Fruit fly (Drosophila melanogaster) whole organism, embryonic: Measurements from ENCODE around the gene Grasp65.

Experiments used
- Atf3 ChIP-seq: fragments of 200-800 bp; sonication (Bioruptor generic); optimal IDR thresholded peaks from 3 replicates; lab custom pipeline; 2016; ENCODE audit warnings: missing biosample characterization, missing genetic modification characterization
- CG10147 ChIP-seq: fragments of 200-800 bp; sonication (Bioruptor generic); optimal IDR thresholded peaks from 2 replicates; lab custom pipeline; 2019; ENCODE audit warnings: missing biosample characterization, mild to moderate bottlenecking, missing genetic modification characterization, moderate library complexity
- CG10565 ChIP-seq: fragments of 200-800 bp; sonication (Bioruptor generic); optimal IDR thresholded peaks from 3 replicates; lab custom pipeline; 2016; ENCODE audit warnings: missing biosample characterization, mild to moderate bottlenecking, missing genetic modification characterization
- CG11247 ChIP-seq: fragments of 200-800 bp; sonication (Bioruptor generic); IDR thresholded peaks from 2 replicates; pipeline ENCODE4 v1.3.6; 2022; ENCODE audit warnings: missing biosample characterization, missing genetic modification characterization
- CG11456 ChIP-seq: fragments of 200-800 bp; sonication (Bioruptor generic); IDR thresholded peaks from 3 replicates; pipeline ENCODE4 v1.3.6; 2022; ENCODE audit warnings: missing biosample characterization, missing genetic modification characterization
- CG12219 ChIP-seq: fragments of 200-800 bp; sonication (Bioruptor generic); optimal IDR thresholded peaks from 3 replicates; lab custom pipeline; 2018; ENCODE audit warnings: missing biosample characterization, mild to moderate bottlenecking, missing genetic modification characterization
- CG14710 ChIP-seq: fragments of 200-800 bp; sonication (Bioruptor generic); optimal IDR thresholded peaks from 3 replicates; lab custom pipeline; 2019; ENCODE audit warnings: missing biosample characterization, mild to moderate bottlenecking, missing genetic modification characterization, moderate library complexity
- CG16863 ChIP-seq: fragments of 200-800 bp; sonication (Bioruptor generic); optimal IDR thresholded peaks from 3 replicates; lab custom pipeline; 2016; ENCODE audit warnings: missing biosample characterization, missing genetic modification characterization
- CG1832 ChIP-seq: fragments of 200-800 bp; sonication (Bioruptor generic); optimal IDR thresholded peaks from 2 replicates; lab custom pipeline; 2017; ENCODE audit warnings: missing biosample characterization, mild to moderate bottlenecking, missing genetic modification characterization, inconsistent platforms
- CG18599 ChIP-seq: fragments of 200-800 bp; sonication (Bioruptor generic); optimal IDR thresholded peaks from 3 replicates; lab custom pipeline; 2017; ENCODE audit warnings: missing biosample characterization, missing genetic modification characterization, mild to moderate bottlenecking, moderate library complexity, missing genetic modification reagents
- CG2712 ChIP-seq: fragments of 200-800 bp; optimal IDR thresholded peaks from 3 replicates; lab custom pipeline; 2019; ENCODE audit warnings: missing biosample characterization, mild to moderate bottlenecking, missing genetic modification characterization, moderate library complexity
- CG34376 ChIP-seq: fragments of 200-800 bp; sonication (Bioruptor generic); optimal IDR thresholded peaks from 2 replicates; lab custom pipeline; 2018; ENCODE audit warnings: missing biosample characterization, mild to moderate bottlenecking, missing genetic modification characterization
- CG43689 ChIP-seq: fragments of 200-800 bp; sonication (Bioruptor generic); IDR thresholded peaks from 2 replicates; pipeline ENCODE4 v1.3.6; 2022; ENCODE audit warnings: missing biosample characterization, missing genetic modification characterization
- CG5180 ChIP-seq: fragments of 200-800 bp; sonication (Bioruptor generic); optimal IDR thresholded peaks from 3 replicates; lab custom pipeline; 2017; ENCODE audit warnings: missing biosample characterization, missing genetic modification characterization, mild to moderate bottlenecking, moderate library complexity, missing genetic modification reagents
- CG6175 ChIP-seq: fragments of 200-800 bp; sonication (Bioruptor generic); IDR thresholded peaks from 3 replicates; pipeline ENCODE4 v1.3.6; 2022; ENCODE audit warnings: missing biosample characterization, missing genetic modification characterization
- CG6854 ChIP-seq: fragments of 200-800 bp; sonication (Bioruptor generic); optimal IDR thresholded peaks from 3 replicates; lab custom pipeline; 2017; ENCODE audit warnings: missing biosample characterization, mild to moderate bottlenecking, missing genetic modification characterization
- CG8281 ChIP-seq: fragments of 200-800 bp; sonication (Bioruptor generic); optimal IDR thresholded peaks from 2 replicates; lab custom pipeline; 2018; ENCODE audit warnings: missing biosample characterization, mild to moderate bottlenecking, missing genetic modification characterization, moderate library complexity
- Dref ChIP-seq: fragments of 200-800 bp; sonication (Bioruptor generic); IDR thresholded peaks from 2 replicates; pipeline ENCODE4 v1.3.6; 2022; ENCODE audit warnings: missing biosample characterization, missing genetic modification characterization
- Fer1 ChIP-seq: fragments of 200-800 bp; sonication (Bioruptor generic); optimal IDR thresholded peaks from 2 replicates; lab custom pipeline; 2017; ENCODE audit warnings: missing biosample characterization, mild to moderate bottlenecking, missing genetic modification characterization
- Fer2 ChIP-seq: fragments of 200-800 bp; sonication (Bioruptor generic); optimal IDR thresholded peaks from 2 replicates; lab custom pipeline; 2018; ENCODE audit warnings: missing biosample characterization, mild to moderate bottlenecking, missing genetic modification characterization, moderate library complexity
- HLH54F ChIP-seq: fragments of 200-800 bp; sonication (Bioruptor generic); optimal IDR thresholded peaks from 3 replicates; lab custom pipeline; 2016; ENCODE audit warnings: missing biosample characterization, missing genetic modification characterization
- Optix ChIP-seq: fragments of 200-800 bp; sonication (Bioruptor generic); IDR thresholded peaks from 3 replicates; pipeline ENCODE4 v1.3.6; 2022; ENCODE audit warnings: missing biosample characterization, missing genetic modification characterization
- Ravus ChIP-seq: fragments of 200-800 bp; sonication (Bioruptor generic); IDR thresholded peaks from 2 replicates; pipeline ENCODE4 v1.3.6; 2022; ENCODE audit warnings: missing biosample characterization, missing genetic modification characterization
- Sry-β ChIP-seq: fragments of 200-800 bp; sonication (Bioruptor generic); optimal IDR thresholded peaks from 2 replicates; lab custom pipeline; 2018; ENCODE audit warnings: missing biosample characterization, mild to moderate bottlenecking, missing genetic modification characterization, moderate library complexity
- ap ChIP-seq: fragments of 200-800 bp; sonication (Bioruptor generic); IDR thresholded peaks from 2 replicates; pipeline ENCODE4 v1.3.6; 2022; ENCODE audit warnings: missing biosample characterization, missing genetic modification characterization
- bigmax ChIP-seq: fragments of 200-800 bp; sonication (Bioruptor generic); optimal IDR thresholded peaks from 2 replicates; lab custom pipeline; 2018; ENCODE audit warnings: missing biosample characterization, mild to moderate bottlenecking, missing genetic modification characterization
- bowl ChIP-seq: fragments of 200-800 bp; sonication (Bioruptor generic); IDR thresholded peaks from 2 replicates; pipeline ENCODE4 v1.3.6; 2022; ENCODE audit warnings: missing biosample characterization, missing genetic modification characterization
- chif ChIP-seq, 2 experiments: fragments of 200-800 bp; sonication (Bioruptor generic); optimal IDR thresholded peaks; 3 replicates each; lab custom pipeline; 2016; ENCODE audit warnings: missing biosample characterization in 2 of 2, missing genetic modification characterization in 2 of 2
- chm ChIP-seq: fragments of 200-800 bp; sonication (Bioruptor generic); IDR thresholded peaks from 2 replicates; pipeline ENCODE4 v1.3.6; 2022; ENCODE audit warnings: missing biosample characterization, missing genetic modification characterization
- dysf ChIP-seq: fragments of 200-800 bp; sonication (Bioruptor generic); IDR thresholded peaks from 3 replicates; pipeline ENCODE4 v1.3.6; 2022; ENCODE audit warnings: missing biosample characterization, missing genetic modification characterization
- emc ChIP-seq: fragments of 200-800 bp; sonication (Bioruptor generic); optimal IDR thresholded peaks from 2 replicates; lab custom pipeline; 2016; ENCODE audit warnings: missing biosample characterization, missing genetic modification characterization
- fru ChIP-seq: fragments of >200 bp; optimal IDR thresholded peaks from 2 replicates; lab custom pipeline; 2017
- grn ChIP-seq: fragments of 200-800 bp; sonication (Bioruptor generic); optimal IDR thresholded peaks from 3 replicates; lab custom pipeline; 2017; ENCODE audit warnings: missing biosample characterization, missing genetic modification characterization
- insv ChIP-seq, 2 experiments: fragments of 200-800 bp; sonication (Bioruptor generic); optimal IDR thresholded peaks; 3 replicates each; lab custom pipeline; 2016 to 2018; ENCODE audit warnings: missing biosample characterization in 2 of 2, missing genetic modification characterization in 2 of 2
- maf-S ChIP-seq: fragments of 200-800 bp; sonication (Bioruptor generic); optimal IDR thresholded peaks from 2 replicates; lab custom pipeline; 2016; ENCODE audit warnings: missing biosample characterization, missing genetic modification characterization
- nerfin-2 ChIP-seq: fragments of 200-800 bp; sonication (Bioruptor generic); IDR thresholded peaks from 2 replicates; pipeline ENCODE4 v1.3.6; 2022; ENCODE audit warnings: missing biosample characterization, missing genetic modification characterization; ENCODE audit not compliant: partially characterized antibody
- rib ChIP-seq: fragments of 200-800 bp; sonication (Bioruptor generic); IDR thresholded peaks from 2 replicates; pipeline ENCODE4 v1.3.6; 2022; ENCODE audit warnings: missing biosample characterization, missing genetic modification characterization
- scrt ChIP-seq: fragments of 200-800 bp; sonication (Bioruptor generic); optimal IDR thresholded peaks from 2 replicates; lab custom pipeline; 2018; ENCODE audit warnings: missing biosample characterization, mild to moderate bottlenecking, missing genetic modification characterization, moderate library complexity
- sd ChIP-seq: fragments of 200-800 bp; sonication (Bioruptor generic); optimal IDR thresholded peaks from 3 replicates; lab custom pipeline; 2018; ENCODE audit warnings: missing biosample characterization, mild to moderate bottlenecking, missing genetic modification characterization, moderate library complexity
- sim ChIP-seq: fragments of 200-800 bp; sonication (Bioruptor generic); IDR thresholded peaks from 2 replicates; pipeline ENCODE4 v1.3.6; 2022; ENCODE audit warnings: missing biosample characterization, missing genetic modification characterization
- sug ChIP-seq: fragments of 200-800 bp; optimal IDR thresholded peaks from 2 replicates; lab custom pipeline; 2019; ENCODE audit warnings: missing biosample characterization, mild to moderate bottlenecking, missing genetic modification characterization, moderate library complexity
- tgo ChIP-seq: fragments of 200-800 bp; sonication (Bioruptor generic); IDR thresholded peaks from 3 replicates; pipeline ENCODE4 v1.3.6; 2022; ENCODE audit warnings: missing biosample characterization, missing genetic modification characterization
- tio ChIP-seq: fragments of 200-800 bp; sonication (Bioruptor generic); optimal IDR thresholded peaks from 2 replicates; lab custom pipeline; 2017; ENCODE audit warnings: missing biosample characterization, missing genetic modification characterization, inconsistent platforms
- wek ChIP-seq: fragments of 200-800 bp; sonication (Bioruptor generic); optimal IDR thresholded peaks from 3 replicates; lab custom pipeline; 2018; ENCODE audit warnings: missing biosample characterization, mild to moderate bottlenecking, missing genetic modification characterization, moderate library complexity
- wor ChIP-seq: fragments of 200-800 bp; sonication (Bioruptor generic); IDR thresholded peaks from 2 replicates; pipeline ENCODE4 v1.3.6; 2022; ENCODE audit warnings: missing biosample characterization, missing genetic modification characterization
- z ChIP-seq: fragments of 200-800 bp; sonication (Bioruptor generic); IDR thresholded peaks from 3 replicates; pipeline ENCODE4 v1.3.6; 2022; ENCODE audit warnings: missing biosample characterization, missing genetic modification characterization
- zen ChIP-seq: fragments of 200-800 bp; sonication (Bioruptor generic); optimal IDR thresholded peaks from 3 replicates; lab custom pipeline; 2018; ENCODE audit warnings: missing biosample characterization, mild to moderate bottlenecking, missing genetic modification characterization, moderate library complexity

Gene Grasp65

DNA sequence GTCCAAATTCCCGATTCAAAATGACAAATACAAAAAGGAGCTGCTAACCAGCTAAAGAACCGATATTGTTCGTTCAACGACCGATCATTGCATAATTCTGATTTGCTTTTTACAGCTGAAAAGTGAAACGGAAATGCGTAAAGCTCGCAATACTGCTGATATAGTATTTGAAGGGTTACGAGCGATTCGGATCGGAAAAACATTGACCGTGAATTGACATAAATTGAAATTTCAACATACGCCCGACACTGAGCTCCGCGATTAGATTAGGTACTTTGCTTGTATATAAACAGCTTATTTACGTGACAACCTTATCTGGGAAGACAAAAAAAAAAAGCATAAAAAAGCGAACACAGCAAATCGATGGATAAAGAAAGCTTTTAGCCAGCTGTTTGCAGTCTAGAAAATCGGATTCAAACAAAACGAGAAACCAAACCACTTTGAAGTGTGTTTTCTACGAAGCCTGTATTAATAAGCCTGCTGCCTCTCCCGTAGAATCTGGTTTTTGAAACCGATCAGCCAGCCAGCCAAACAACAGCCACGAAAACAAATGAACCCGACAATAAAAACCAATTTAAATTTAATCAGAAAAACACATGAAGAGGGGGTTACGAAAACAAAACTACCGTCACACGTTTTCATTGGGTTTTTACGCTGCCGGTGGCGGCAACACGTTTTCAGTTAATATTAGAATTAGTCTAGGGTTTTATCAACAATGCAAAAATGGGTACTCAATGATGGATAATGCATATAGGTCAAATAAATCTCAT, 23.1 kb upstream of the Grasp65 start (continued):
- TF ChIP-seq sug (tag; lab: Kevin White, UChicago) (peak; percentile 41), zen (tag; lab: Kevin White, UChicago) (no peak), CG1832 (GFP tag; lab: Kevin White, UChicago) (no peak), HLH54F (GFP tag; lab: Kevin White, UChicago) (no peak), CG2712 (no peak), CG6175 (GFP tag; lab: Robert Waterston, UW) (no peak), CG18599 (GFP tag; lab: Kevin White, UChicago) (peak; percentile 28), wek (GFP tag; lab: Kevin White, UChicago) (no peak), sim (GFP tag; lab: Robert Waterston, UW) (no peak), sd (no peak), CG6854 (no peak), Fer2 (tag; lab: Kevin White, UChicago) (no peak), chif (GFP tag; optimal IDR thresholded peaks at IDR 0.05; lab: Kevin White, UChicago) (no peak), Ravus (GFP tag; lab: Robert Waterston, UW) (no peak), z (GFP tag; lab: Robert Waterston, UW) (no peak)

dm6 chr3L:19902560-19903399, 22.0 kb upstream of the Grasp65 start:
- TF ChIP-seq CG16863: peak; percentile 96
- peak; percentile 82 for TF ChIP-seq CG5180
- peak; percentile 89 for TF ChIP-seq wor (GFP tag; lab: Robert Waterston, UW)
- TF ChIP-seq tgo (GFP tag; lab: Robert Waterston, UW): peak; percentile 94
- TF ChIP-seq CG11456: peak; percentile 95
- TF ChIP-seq maf-S: peak; percentile 96
- TF ChIP-seq nerfin-2: no peak
- TF ChIP-seq Dref (GFP tag; lab: Robert Waterston, UW): no peak; the same call in none of the 2 replicates
- peak; percentile 88 for TF ChIP-seq Atf3 (GFP tag; lab: Kevin White, UChicago)
- TF ChIP-seq Sry-β (GFP tag; lab: Kevin White, UChicago): peak; percentile 57
- TF ChIP-seq CG11247 (GFP tag; lab: Robert Waterston, UW): peak; percentile 90
- peak; percentile 74 for TF ChIP-seq grn (GFP tag; lab: Kevin White, UChicago)
- peak; percentile 90 for TF ChIP-seq tio (GFP tag; lab: Kevin White, UChicago)
- TF ChIP-seq bowl (GFP tag; lab: Robert Waterston, UW): peak; percentile 86
- peak; percentile 94 for TF ChIP-seq dysf (GFP tag; lab: Robert Waterston, UW)
- peak; percentile 43 for TF ChIP-seq bigmax (GFP tag; lab: Kevin White, UChicago)
- TF ChIP-seq CG43689: no peak; the same call in none of the 2 replicates
- TF ChIP-seq CG14710 (tag; lab: Kevin White, UChicago): peak; percentile 67
- TF ChIP-seq Fer1: peak; percentile 92
- peak; percentile 96 for TF ChIP-seq chm
- peak; percentile 83 for TF ChIP-seq CG34376 (GFP tag; lab: Kevin White, UChicago)
- TF ChIP-seq Optix (GFP tag; lab: Robert Waterston, UW): peak; percentile 94
- no peak for TF ChIP-seq fru
- peak; percentile 91 for TF ChIP-seq scrt
- peak; percentile 92 for TF ChIP-seq emc
- TF ChIP-seq CG10147 (GFP tag; lab: Kevin White, UChicago): peak; percentile 92
- TF ChIP-seq CG8281 (tag; lab: Kevin White, UChicago): peak; percentile 81
- TF ChIP-seq rib (GFP tag; lab: Robert Waterston, UW): peak; percentile 91
- TF ChIP-seq ap: peak; percentile 94
- TF ChIP-seq CG10565 (GFP tag; lab: Kevin White, UChicago): peak; percentile 19
- TF ChIP-seq insv (GFP tag; optimal IDR thresholded peaks at IDR 0.05; lab: Kevin White, UChicago): peak; percentile 17 to 36
- TF ChIP-seq CG12219 (GFP tag; lab: Kevin White, UChicago): peak; percentile 96
